Fruit fly (Drosophila melanogaster) Kc167 (cell line): ENCODE data around the gene RtcB.

Source experiments
- Myc ChIP-seq: fragments of >200 bp; optimal IDR thresholded peaks from 2 replicates; lab custom pipeline; 2017; ENCODE audit warnings: missing external identifiers
- Sin3A ChIP-seq: fragments of >200 bp; optimal IDR thresholded peaks from 2 replicates; lab custom pipeline; 2018; ENCODE audit warnings: missing external identifiers
- h ChIP-seq: fragments of >200 bp; optimal IDR thresholded peaks from 3 replicates; lab custom pipeline; 2018; ENCODE audit warnings: missing external identifiers
- insv ChIP-seq: fragments of >200 bp; optimal IDR thresholded peaks from 3 replicates; lab custom pipeline; 2018; ENCODE audit warnings: missing external identifiers
- psq ChIP-seq: fragments of >200 bp; optimal IDR thresholded peaks from 2 replicates; lab custom pipeline; 2017; ENCODE audit warnings: missing external identifiers
- ttk ChIP-seq: sonication (Bioruptor generic); optimal IDR thresholded peaks from 2 replicates; lab custom pipeline; 2017; ENCODE audit warnings: missing external identifiers

RtcB gene

dm6 chr2L:19421573-19421972 is 8.9 kb upstream of the RtcB start:
- TF ChIP-seq psq (lab: Kevin White, UChicago) = no peak
- no peak for TF ChIP-seq h (lab: Kevin White, UChicago)
- TF ChIP-seq insv (lab: Kevin White, UChicago) = no peak
- no peak for TF ChIP-seq Sin3A
- TF ChIP-seq ttk = no peak
- no peak for TF ChIP-seq Myc

- no peak for TF ChIP-seq Myc
- no peak for TF ChIP-seq insv (lab: Kevin White, UChicago)
- no peak for TF ChIP-seq Sin3A
- no peak for TF ChIP-seq h (lab: Kevin White, UChicago)
- no peak for TF ChIP-seq psq (lab: Kevin White, UChicago)
- no peak for TF ChIP-seq ttk
Observed at dm6 chr2L:19422642-19423041, 7.8 kb upstream of the RtcB start.

dm6 chr2L:19423467-19424122 is 6.8 kb upstream of the RtcB start, which contains the start of the genes Alp12 and CG13085:
Gene Alp12 (plus strand): TSS chr2L:19424050.
Gene CG13085 (plus strand): TSS chr2L:19424050.
- TF ChIP-seq Sin3A = no peak
- TF ChIP-seq Myc = no peak
- TF ChIP-seq psq (lab: Kevin White, UChicago) = no peak
- TF ChIP-seq insv (lab: Kevin White, UChicago) = no peak

dm6 chr2L:19424307-19424902 is 6.0 kb upstream of the RtcB start:
- TF ChIP-seq ttk = no peak
- TF ChIP-seq Myc = no peak
- no peak for TF ChIP-seq Sin3A
- TF ChIP-seq insv (lab: Kevin White, UChicago) = no peak
- no peak for TF ChIP-seq psq (lab: Kevin White, UChicago)
- no peak for TF ChIP-seq h (lab: Kevin White, UChicago)

dm6 chr2L:19425105-19425504 is 5.3 kb upstream of the RtcB start:
- no peak for TF ChIP-seq insv (lab: Kevin White, UChicago)
- TF ChIP-seq h (lab: Kevin White, UChicago) = no peak
- TF ChIP-seq Sin3A = no peak
- TF ChIP-seq Myc = no peak
- TF ChIP-seq ttk = no peak
- no peak for TF ChIP-seq psq (lab: Kevin White, UChicago)

dm6 chr2L:19425765-19426329 is 4.6 kb upstream of the RtcB start:
- TF ChIP-seq ttk (no peak), insv (lab: Kevin White, UChicago) (no peak), Myc (no peak), Sin3A (no peak), h (lab: Kevin White, UChicago) (no peak), psq (lab: Kevin White, UChicago) (no peak)

dm6 chr2L:19426330-19426781 is 4.1 kb upstream of the RtcB start, which contains the start of gene Pax:
Gene Pax (minus strand): TSS chr2L:19426596.
- TF ChIP-seq insv (lab: Kevin White, UChicago) = no peak
- TF ChIP-seq Myc = no peak
- no peak for TF ChIP-seq psq (lab: Kevin White, UChicago)
- TF ChIP-seq h (lab: Kevin White, UChicago) = no peak
- TF ChIP-seq Sin3A = no peak
- TF ChIP-seq ttk = no peak

- TF ChIP-seq psq (lab: Kevin White, UChicago) (no peak), h (lab: Kevin White, UChicago) (no peak), Myc (no peak), insv (lab: Kevin White, UChicago) (no peak), ttk (no peak)
Observed at dm6 chr2L:19429731-19430130, 712 bp upstream of the RtcB start.

dm6 chr2L:19432424-19433015 is 2.1 kb downstream of the RtcB start, which contains the start of gene Rab9:
Gene Rab9 (plus strand): TSS chr2L:19432574.
- TF ChIP-seq Sin3A (no peak), psq (lab: Kevin White, UChicago) (no peak), insv (lab: Kevin White, UChicago) (no peak), h (lab: Kevin White, UChicago) (no peak), Myc (no peak), ttk (no peak)

dm6 chr2L:19433292-19433691 is 2.8 kb downstream of the RtcB start:
- TF ChIP-seq psq (lab: Kevin White, UChicago) (no peak), Myc (no peak), insv (lab: Kevin White, UChicago) (no peak), ttk (no peak), Sin3A (no peak), h (lab: Kevin White, UChicago) (no peak)

dm6 chr2L:19434260-19434659 is 3.8 kb downstream of the RtcB start:
- no peak for TF ChIP-seq insv (lab: Kevin White, UChicago)
- no peak for TF ChIP-seq Sin3A
- TF ChIP-seq h (lab: Kevin White, UChicago) = no peak
- no peak for TF ChIP-seq ttk
- no peak for TF ChIP-seq Myc
- no peak for TF ChIP-seq psq (lab: Kevin White, UChicago)
